Fruit fly (Drosophila melanogaster) whole organism, embryonic: ENCODE measurements around the gene CG3632.

Experiments used
- CG10209 ChIP-seq: fragments of 200-800 bp; sonication (Bioruptor generic); optimal IDR thresholded peaks from 3 replicates; lab custom pipeline; 2017; ENCODE audit warnings: missing biosample characterization, mild to moderate bottlenecking, missing genetic modification characterization, missing genetic modification reagents
- CG1024 ChIP-seq: fragments of 200-800 bp; sonication (Bioruptor generic); IDR thresholded peaks from 2 replicates; pipeline ENCODE4 v1.3.6; 2022; ENCODE audit warnings: missing biosample characterization, missing genetic modification characterization
- CG10979 ChIP-seq: fragments of 200-800 bp; sonication (Bioruptor generic); optimal IDR thresholded peaks from 2 replicates; lab custom pipeline; 2018; ENCODE audit warnings: missing biosample characterization, mild to moderate bottlenecking, missing genetic modification characterization, moderate library complexity
- CG11695 ChIP-seq: fragments of 200-800 bp; sonication (Bioruptor generic); IDR thresholded peaks from 3 replicates; pipeline ENCODE4 v1.3.6; 2022; ENCODE audit warnings: missing biosample characterization, missing genetic modification characterization
- CG12744 ChIP-seq: fragments of 200-800 bp; sonication (Bioruptor generic); optimal IDR thresholded peaks from 2 replicates; lab custom pipeline; 2016; ENCODE audit warnings: missing biosample characterization, missing genetic modification characterization
- CG13287 ChIP-seq: fragments of 200-800 bp; sonication (Bioruptor generic); IDR thresholded peaks from 2 replicates; pipeline ENCODE4 v1.3.6; 2022; ENCODE audit warnings: missing biosample characterization, missing genetic modification characterization; ENCODE audit not compliant: partially characterized antibody
- CG13296 ChIP-seq: fragments of 200-800 bp; sonication (Bioruptor generic); optimal IDR thresholded peaks from 3 replicates; lab custom pipeline; 2018; ENCODE audit warnings: missing biosample characterization, mild to moderate bottlenecking, missing genetic modification characterization
- CG14014 ChIP-seq: fragments of 200-800 bp; sonication (Bioruptor generic); IDR thresholded peaks from 2 replicates; pipeline ENCODE4 v1.3.6; 2022; ENCODE audit warnings: missing biosample characterization, missing genetic modification characterization
- CG14860 ChIP-seq: fragments of 200-800 bp; sonication (Bioruptor generic); IDR thresholded peaks from 3 replicates; pipeline ENCODE4 v1.3.6; 2022; ENCODE audit warnings: missing biosample characterization, missing genetic modification characterization; ENCODE audit not compliant: partially characterized antibody
- CG14965 ChIP-seq: fragments of 200-800 bp; sonication (Bioruptor generic); optimal IDR thresholded peaks from 2 replicates; lab custom pipeline; 2016; ENCODE audit warnings: missing biosample characterization, missing genetic modification characterization, borderline replicate concordance
- CG15479 ChIP-seq: fragments of 200-800 bp; sonication (Bioruptor generic); optimal IDR thresholded peaks from 3 replicates; lab custom pipeline; 2019; ENCODE audit warnings: missing biosample characterization, mild to moderate bottlenecking, missing genetic modification characterization, moderate library complexity
- CG1602 ChIP-seq: fragments of 200-800 bp; sonication (Bioruptor generic); optimal IDR thresholded peaks from 3 replicates; lab custom pipeline; 2016; ENCODE audit warnings: missing biosample characterization, missing genetic modification characterization
- CG16815 ChIP-seq: fragments of 200-800 bp; sonication (Bioruptor generic); optimal IDR thresholded peaks from 3 replicates; lab custom pipeline; 2017; ENCODE audit warnings: missing biosample characterization, mild to moderate bottlenecking, missing genetic modification characterization
- CG18262 ChIP-seq: fragments of 200-800 bp; optimal IDR thresholded peaks from 3 replicates; lab custom pipeline; 2019; ENCODE audit warnings: missing biosample characterization, mild to moderate bottlenecking, missing genetic modification characterization, moderate library complexity
- CG2129 ChIP-seq: fragments of 200-800 bp; sonication (Bioruptor generic); IDR thresholded peaks from 2 replicates; pipeline ENCODE4 v1.3.6; 2022; ENCODE audit warnings: missing biosample characterization, missing genetic modification characterization; ENCODE audit not compliant: partially characterized antibody
- CG30431 ChIP-seq: fragments of 200-800 bp; sonication (Bioruptor generic); optimal IDR thresholded peaks from 2 replicates; lab custom pipeline; 2017; ENCODE audit warnings: missing biosample characterization, missing genetic modification characterization
- CG4617 ChIP-seq: fragments of 200-800 bp; sonication (Bioruptor generic); optimal IDR thresholded peaks from 3 replicates; lab custom pipeline; 2016; ENCODE audit warnings: missing biosample characterization, missing genetic modification characterization, borderline replicate concordance
- CG5245 ChIP-seq: fragments of 200-800 bp; sonication (Bioruptor generic); optimal IDR thresholded peaks from 3 replicates; lab custom pipeline; 2016; ENCODE audit warnings: missing biosample characterization, missing genetic modification characterization
- CG7556 ChIP-seq: fragments of 200-800 bp; sonication (Bioruptor generic); optimal IDR thresholded peaks from 2 replicates; lab custom pipeline; 2017; ENCODE audit warnings: missing biosample characterization, mild to moderate bottlenecking, missing genetic modification characterization
- CG8388 ChIP-seq: fragments of 200-800 bp; sonication (Bioruptor generic); optimal IDR thresholded peaks from 2 replicates; lab custom pipeline; 2019; ENCODE audit warnings: missing biosample characterization, mild to moderate bottlenecking, missing genetic modification characterization, moderate library complexity
- CG8944 ChIP-seq: fragments of 200-800 bp; sonication (Bioruptor generic); optimal IDR thresholded peaks from 3 replicates; lab custom pipeline; 2016; ENCODE audit warnings: missing biosample characterization, missing genetic modification characterization
- CG9817 ChIP-seq: fragments of 200-800 bp; sonication (Bioruptor generic); optimal IDR thresholded peaks from 2 replicates; lab custom pipeline; 2018; ENCODE audit warnings: missing biosample characterization, mild to moderate bottlenecking, missing genetic modification characterization, moderate library complexity
- Camta ChIP-seq: fragments of 200-800 bp; sonication (Bioruptor generic); optimal IDR thresholded peaks from 2 replicates; lab custom pipeline; 2016; ENCODE audit warnings: missing biosample characterization, missing genetic modification characterization
- Deaf1 ChIP-seq: fragments of 200-800 bp; optimal IDR thresholded peaks from 3 replicates; lab custom pipeline; 2019; ENCODE audit warnings: missing biosample characterization, mild to moderate bottlenecking, missing genetic modification characterization, moderate library complexity
- Drgx ChIP-seq: fragments of 200-800 bp; sonication (Bioruptor generic); IDR thresholded peaks from 2 replicates; pipeline ENCODE4 v1.3.6; 2022; ENCODE audit warnings: missing biosample characterization, missing genetic modification characterization
- Fer3 ChIP-seq: fragments of 200-800 bp; sonication (Bioruptor generic); optimal IDR thresholded peaks from 2 replicates; lab custom pipeline; 2018; ENCODE audit warnings: missing biosample characterization, mild to moderate bottlenecking, missing genetic modification characterization, moderate library complexity
- GATAe ChIP-seq: fragments of 200-800 bp; sonication (Bioruptor generic); conservative IDR thresholded peaks from 2 replicates; pipeline ENCODE4 v1.3.6; 2022; ENCODE audit warnings: missing biosample characterization, missing genetic modification characterization
- Gug ChIP-seq: fragments of 200-800 bp; sonication (Bioruptor generic); IDR thresholded peaks from 4 replicates; pipeline ENCODE4 v1.3.6; 2022; ENCODE audit warnings: missing biosample characterization, missing genetic modification characterization
- Hr3 ChIP-seq: fragments of 200-800 bp; sonication (Bioruptor generic); optimal IDR thresholded peaks from 3 replicates; lab custom pipeline; 2016; ENCODE audit warnings: missing biosample characterization, missing genetic modification characterization
- Lpt ChIP-seq: fragments of >200 bp; optimal IDR thresholded peaks from 2 replicates; lab custom pipeline; 2018; ENCODE audit warnings: missing biosample characterization, missing genetic modification characterization
- Mrtf ChIP-seq: fragments of 200-800 bp; sonication (Bioruptor generic); IDR thresholded peaks from 3 replicates; pipeline ENCODE4 v1.3.6; 2022; ENCODE audit warnings: missing biosample characterization, missing genetic modification characterization
- NC2β ChIP-seq: fragments of 200-800 bp; sonication (Bioruptor generic); optimal IDR thresholded peaks from 2 replicates; lab custom pipeline; 2016; ENCODE audit warnings: missing biosample characterization, missing genetic modification characterization
- NfI ChIP-seq: fragments of 200-800 bp; sonication (Bioruptor generic); optimal IDR thresholded peaks from 3 replicates; lab custom pipeline; 2018; ENCODE audit warnings: missing biosample characterization, mild to moderate bottlenecking, missing genetic modification characterization, moderate library complexity
- Ravus ChIP-seq: fragments of 200-800 bp; sonication (Bioruptor generic); IDR thresholded peaks from 2 replicates; pipeline ENCODE4 v1.3.6; 2022; ENCODE audit warnings: missing biosample characterization, missing genetic modification characterization
- Spps ChIP-seq: fragments of 200-800 bp; sonication (Bioruptor generic); optimal IDR thresholded peaks from 2 replicates; lab custom pipeline; 2018; ENCODE audit warnings: missing biosample characterization, mild to moderate bottlenecking, missing genetic modification characterization
- YL-1 ChIP-seq: fragments of 200-800 bp; sonication (Bioruptor generic); optimal IDR thresholded peaks from 3 replicates; lab custom pipeline; 2017; ENCODE audit warnings: missing biosample characterization, mild to moderate bottlenecking, missing genetic modification characterization
- bbx ChIP-seq: fragments of 200-800 bp; sonication (Bioruptor generic); IDR thresholded peaks from 2 replicates; pipeline ENCODE4 v1.3.6; 2022; ENCODE audit warnings: missing biosample characterization, missing genetic modification characterization; ENCODE audit not compliant: partially characterized antibody
- bcd ChIP-seq: fragments of 200-800 bp; sonication (Bioruptor generic); optimal IDR thresholded peaks from 2 replicates; lab custom pipeline; 2017; ENCODE audit warnings: missing biosample characterization, mild to moderate bottlenecking, missing genetic modification characterization
- cad ChIP-seq: fragments of >200 bp; optimal IDR thresholded peaks from 2 replicates; lab custom pipeline; 2017; ENCODE audit warnings: missing biosample characterization, missing genetic modification characterization
- cas ChIP-seq: fragments of 200-800 bp; sonication (Bioruptor generic); IDR thresholded peaks from 2 replicates; pipeline ENCODE4 v1.3.6; 2022; ENCODE audit warnings: missing biosample characterization, missing genetic modification characterization
- cg ChIP-seq: fragments of 200-800 bp; sonication (Bioruptor generic); optimal IDR thresholded peaks from 3 replicates; lab custom pipeline; 2019; ENCODE audit warnings: missing biosample characterization, mild to moderate bottlenecking, missing genetic modification characterization, moderate library complexity
- fd3F ChIP-seq: fragments of 200-800 bp; sonication (Bioruptor generic); optimal IDR thresholded peaks from 2 replicates; lab custom pipeline; 2018; ENCODE audit warnings: missing biosample characterization, mild to moderate bottlenecking, missing genetic modification characterization, moderate library complexity
- fru ChIP-seq: fragments of >200 bp; optimal IDR thresholded peaks from 2 replicates; lab custom pipeline; 2017
- gfzf ChIP-seq: fragments of 200-800 bp; sonication (Bioruptor generic); optimal IDR thresholded peaks from 2 replicates; lab custom pipeline; 2016; ENCODE audit warnings: missing biosample characterization, mild to moderate bottlenecking, missing genetic modification characterization, moderate library complexity
- gsb ChIP-seq: fragments of 200-800 bp; sonication (Bioruptor generic); IDR thresholded peaks from 2 replicates; pipeline ENCODE4 v1.3.6; 2022; ENCODE audit warnings: missing biosample characterization, missing genetic modification characterization
- h ChIP-seq: fragments of >200 bp; optimal IDR thresholded peaks from 2 replicates; lab custom pipeline; 2017
- kah ChIP-seq: fragments of 200-800 bp; sonication (Bioruptor generic); optimal IDR thresholded peaks from 2 replicates; lab custom pipeline; 2018; ENCODE audit warnings: missing biosample characterization, mild to moderate bottlenecking, missing genetic modification characterization
- sima ChIP-seq: fragments of 200-800 bp; sonication (Bioruptor generic); optimal IDR thresholded peaks from 2 replicates; lab custom pipeline; 2016; ENCODE audit warnings: missing biosample characterization, missing genetic modification characterization
- slou ChIP-seq: fragments of 200-800 bp; sonication (Bioruptor generic); optimal IDR thresholded peaks from 3 replicates; lab custom pipeline; 2016; ENCODE audit warnings: missing biosample characterization, missing genetic modification characterization
- ssp ChIP-seq: fragments of 200-800 bp; sonication (Bioruptor generic); IDR thresholded peaks from 2 replicates; pipeline ENCODE4 v1.3.6; 2022; ENCODE audit warnings: missing biosample characterization, missing genetic modification characterization
- yki ChIP-seq: fragments of >200 bp; optimal IDR thresholded peaks from 3 replicates; lab custom pipeline; 2018
- z ChIP-seq: fragments of 200-800 bp; sonication (Bioruptor generic); IDR thresholded peaks from 3 replicates; pipeline ENCODE4 v1.3.6; 2022; ENCODE audit warnings: missing biosample characterization, missing genetic modification characterization

The CG3632 gene

dm6 chrX:16263415-16263814 lies 33.1 kb upstream of the CG3632 start:
- TF ChIP-seq ssp (GFP tag; lab: Robert Waterston, UW) = peak; percentile 54
- TF ChIP-seq CG13296 (GFP tag; lab: Kevin White, UChicago) = peak; percentile 75
- TF ChIP-seq slou (GFP tag; lab: Kevin White, UChicago) = peak; percentile 67
- TF ChIP-seq CG5245 (GFP tag; lab: Kevin White, UChicago) = peak; percentile 72
- TF ChIP-seq CG14014 (GFP tag; lab: Robert Waterston, UW) = peak; percentile 81
- peak; percentile 22 for TF ChIP-seq CG8944 (GFP tag; lab: Kevin White, UChicago)
- TF ChIP-seq kah (GFP tag; lab: Kevin White, UChicago) = peak; percentile 32
- peak; percentile 73 for TF ChIP-seq Spps (tag; lab: Kevin White, UChicago)
- peak; percentile 70 for TF ChIP-seq NfI
- no peak for TF ChIP-seq cad (GFP tag; lab: Kevin White, UChicago)
- TF ChIP-seq Gug (GFP tag; lab: Robert Waterston, UW) = peak; percentile 57; the same call in 2 of the 4 replicates
- peak; percentile 67 for TF ChIP-seq CG16815 (GFP tag; lab: Kevin White, UChicago)
- TF ChIP-seq Ravus (GFP tag; lab: Robert Waterston, UW) = peak; percentile 42
- no peak for TF ChIP-seq CG15479 (GFP tag; lab: Kevin White, UChicago)
- no peak for TF ChIP-seq cg (GFP tag; lab: Kevin White, UChicago)
- TF ChIP-seq Deaf1 (tag; lab: Kevin White, UChicago) = peak; percentile 50
- TF ChIP-seq CG4617 = peak; percentile 1
- TF ChIP-seq sima = no peak
- no peak for TF ChIP-seq CG2129 (GFP tag; lab: Robert Waterston, UW)
- TF ChIP-seq fru (lab: Kevin White, UChicago) = no peak
- peak; percentile 84 for TF ChIP-seq CG10979 (tag; lab: Kevin White, UChicago)
- TF ChIP-seq gfzf = no peak
- TF ChIP-seq Fer3 (tag; lab: Kevin White, UChicago) = peak; percentile 80
- TF ChIP-seq CG8388 (GFP tag; lab: Kevin White, UChicago) = peak; percentile 69
- peak; percentile 21 for TF ChIP-seq CG12744 (GFP tag; lab: Kevin White, UChicago)
- peak; percentile 63; the same call in 1 of the 3 replicates for TF ChIP-seq Mrtf (GFP tag; lab: Robert Waterston, UW)
- TF ChIP-seq Lpt (GFP tag; lab: Kevin White, UChicago) = no peak
- no peak for TF ChIP-seq CG14860 (GFP tag; lab: Robert Waterston, UW)
- peak; percentile 66 for TF ChIP-seq Hr3 (GFP tag; lab: Kevin White, UChicago)
- TF ChIP-seq CG13287 (GFP tag; lab: Robert Waterston, UW) = no peak
- 0 out of 3 replicates have a peak, but pooled peaks have one; percentile 32 for TF ChIP-seq z
- TF ChIP-seq GATAe (GFP tag; lab: Robert Waterston, UW) = no peak; the same call in 1 of the 2 replicates
- TF ChIP-seq YL-1 (GFP tag; lab: Kevin White, UChicago) = no peak
- peak; percentile 52 for TF ChIP-seq Camta (GFP tag; lab: Kevin White, UChicago)
- no peak for TF ChIP-seq bbx (GFP tag; lab: Robert Waterston, UW)
- TF ChIP-seq h (lab: Kevin White, UChicago) = no peak
- TF ChIP-seq CG1024 (GFP tag; lab: Robert Waterston, UW) = peak; percentile 58; the same call in 1 of the 2 replicates
- peak; percentile 79 for TF ChIP-seq CG18262
- no peak for TF ChIP-seq cas (GFP tag; lab: Robert Waterston, UW)
- TF ChIP-seq CG10209 (GFP tag; lab: Kevin White, UChicago) = peak; percentile 72
- peak; percentile 76 for TF ChIP-seq CG9817
- peak; percentile 57 for TF ChIP-seq Drgx (GFP tag; lab: Robert Waterston, UW)
- TF ChIP-seq CG14965 (GFP tag; lab: Kevin White, UChicago) = no peak
- peak; percentile 73 for TF ChIP-seq CG1602
- TF ChIP-seq CG30431 (GFP tag; lab: Kevin White, UChicago) = peak; percentile 72
- TF ChIP-seq fd3F (GFP tag; lab: Kevin White, UChicago) = peak; percentile 71
- TF ChIP-seq NC2β (GFP tag; lab: Kevin White, UChicago) = peak; percentile 42
- TF ChIP-seq yki (lab: Kevin White, UChicago) = no peak
- TF ChIP-seq bcd = peak; percentile 68
- peak; percentile 81 for TF ChIP-seq CG7556 (GFP tag; lab: Kevin White, UChicago)
- TF ChIP-seq CG11695 (GFP tag; lab: Robert Waterston, UW) = peak; percentile 78
- peak; percentile 52 for TF ChIP-seq gsb (GFP tag; lab: Robert Waterston, UW)
